Worm (Caenorhabditis elegans) whole organism, L3 larva: ENCODE measurements around the gene bud-13.

Experiments used
- R02D3.7 ChIP-seq: fragments of 150-350 bp; optimal IDR thresholded peaks from 2 replicates; lab custom pipeline; 2014; ENCODE audit warnings: missing biosample characterization, missing genetic modification characterization
- ZK546.5 ChIP-seq: sonication (generic microtip); optimal IDR thresholded peaks from 2 replicates; lab custom pipeline; 2017; ENCODE audit warnings: missing biosample characterization, missing genetic modification characterization
- aly-2 ChIP-seq: fragments of 150-350 bp; optimal IDR thresholded peaks from 2 replicates; lab custom pipeline; 2014; ENCODE audit warnings: missing biosample characterization, missing genetic modification characterization
- ama-1 ChIP-seq: fragments of 150-350 bp; optimal IDR thresholded peaks from 2 replicates; lab custom pipeline; 2018
- ceh-16 ChIP-seq: sonication (generic microtip); optimal IDR thresholded peaks from 2 replicates; lab custom pipeline; 2017; ENCODE audit warnings: missing biosample characterization, missing genetic modification characterization
- ceh-28 ChIP-seq: fragments of 150-350 bp; optimal IDR thresholded peaks from 2 replicates; lab custom pipeline; 2014; ENCODE audit warnings: missing biosample characterization, missing genetic modification reagents, missing genetic modification characterization
- ceh-9 ChIP-seq: sonication (generic microtip); optimal IDR thresholded peaks from 2 replicates; lab custom pipeline; 2018; ENCODE audit warnings: missing biosample characterization, missing genetic modification characterization
- daf-12 ChIP-seq: fragments of 150-350 bp; optimal IDR thresholded peaks from 2 replicates; lab custom pipeline; 2014; ENCODE audit warnings: missing biosample characterization, missing genetic modification reagents, missing genetic modification characterization
- egl-27 ChIP-seq: sonication (generic microtip); optimal IDR thresholded peaks from 4 replicates; lab custom pipeline; 2017; ENCODE audit warnings: missing biosample characterization, missing genetic modification reagents, missing genetic modification characterization
- elt-2 ChIP-seq: sonication (generic microtip); optimal IDR thresholded peaks from 2 replicates; lab custom pipeline; 2016; ENCODE audit warnings: missing genetic modification reagents, mild to moderate bottlenecking, missing genetic modification characterization, missing compliant biosample characterization
- elt-3 ChIP-seq, 3 experiments: fragments of 150-350 bp in 1 of 3; sonication (generic microtip) in 2 of 3; optimal IDR thresholded peaks; 2 replicates in 2 of 3; 4 replicates in 1 of 3; lab custom pipeline; 2014 to 2017; ENCODE audit warnings: missing biosample characterization in 3 of 3, missing genetic modification characterization in 3 of 3
- eor-1 ChIP-seq, 2 experiments: fragments of 150-350 bp; optimal IDR thresholded peaks; 2 replicates each; lab custom pipeline; 2014 to 2018; ENCODE audit warnings: missing biosample characterization in 2 of 2, missing genetic modification characterization in 2 of 2
- fkh-10 ChIP-seq: sonication (generic microtip); optimal IDR thresholded peaks from 2 replicates; lab custom pipeline; 2017; ENCODE audit warnings: missing biosample characterization, missing genetic modification reagents, missing genetic modification characterization
- fkh-2 ChIP-seq: fragments of 150-350 bp; optimal IDR thresholded peaks from 2 replicates; lab custom pipeline; 2014; ENCODE audit warnings: missing biosample characterization, missing genetic modification reagents, missing genetic modification characterization
- fos-1 ChIP-seq: fragments of 150-350 bp; optimal IDR thresholded peaks from 2 replicates; lab custom pipeline; 2014; ENCODE audit warnings: missing biosample characterization, missing genetic modification characterization
- hmg-11 ChIP-seq: sonication (generic microtip); optimal IDR thresholded peaks from 2 replicates; lab custom pipeline; 2016; ENCODE audit warnings: missing genetic modification characterization, missing compliant biosample characterization
- jun-1 ChIP-seq: fragments of 150-350 bp; optimal IDR thresholded peaks from 2 replicates; lab custom pipeline; 2014; ENCODE audit warnings: missing biosample characterization, missing genetic modification reagents, missing genetic modification characterization
- lin-15B ChIP-seq: fragments of 150-350 bp; optimal IDR thresholded peaks from 2 replicates; lab custom pipeline; 2014; ENCODE audit warnings: missing biosample characterization, missing genetic modification characterization
- lin-39 ChIP-seq: fragments of 150-350 bp; optimal IDR thresholded peaks from 2 replicates; lab custom pipeline; 2018; ENCODE audit warnings: missing biosample characterization, missing genetic modification reagents, missing genetic modification characterization
- mdl-1 ChIP-seq: fragments of 150-350 bp; optimal IDR thresholded peaks from 2 replicates; lab custom pipeline; 2014; ENCODE audit warnings: missing biosample characterization, missing genetic modification characterization
- mml-1 ChIP-seq: fragments of 150-350 bp; sonication (generic microtip); optimal IDR thresholded peaks from 3 replicates; lab custom pipeline; 2014; ENCODE audit warnings: missing biosample characterization, missing genetic modification characterization
- nfya-1 ChIP-seq: sonication (generic microtip); optimal IDR thresholded peaks from 2 replicates; lab custom pipeline; 2017; ENCODE audit warnings: missing genetic modification characterization, mild to moderate bottlenecking, missing compliant biosample characterization, antibody characterized with exemption, moderate library complexity; ENCODE audit not compliant: insufficient read depth
- nhr-11 ChIP-seq: fragments of 150-350 bp; optimal IDR thresholded peaks from 2 replicates; lab custom pipeline; 2014; ENCODE audit warnings: missing biosample characterization, missing genetic modification characterization
- nhr-23 ChIP-seq: fragments of 150-350 bp; optimal IDR thresholded peaks from 2 replicates; lab custom pipeline; 2014; ENCODE audit warnings: missing biosample characterization, missing genetic modification reagents, missing genetic modification characterization
- nhr-237 ChIP-seq: fragments of 150-350 bp; optimal IDR thresholded peaks from 2 replicates; lab custom pipeline; 2014; ENCODE audit warnings: missing biosample characterization, missing genetic modification characterization
- nhr-25 ChIP-seq: sonication (generic microtip); optimal IDR thresholded peaks from 2 replicates; lab custom pipeline; 2017; ENCODE audit warnings: missing biosample characterization, missing genetic modification characterization
- nhr-28 ChIP-seq: fragments of 150-350 bp; optimal IDR thresholded peaks from 2 replicates; lab custom pipeline; 2014; ENCODE audit warnings: missing biosample characterization, missing genetic modification characterization
- nhr-43 ChIP-seq: sonication (generic microtip); optimal IDR thresholded peaks from 2 replicates; lab custom pipeline; 2016; ENCODE audit warnings: mild to moderate bottlenecking, missing genetic modification characterization, missing compliant biosample characterization; ENCODE audit not compliant: poor library complexity, severe bottlenecking
- nhr-67 ChIP-seq: fragments of 150-350 bp; optimal IDR thresholded peaks from 2 replicates; lab custom pipeline; 2014; ENCODE audit warnings: missing biosample characterization, missing genetic modification characterization
- nhr-76 ChIP-seq: fragments of 150-350 bp; sonication (generic microtip); optimal IDR thresholded peaks from 5 replicates; lab custom pipeline; 2014; ENCODE audit warnings: missing biosample characterization, missing genetic modification characterization
- nhr-77 ChIP-seq: fragments of 150-350 bp; optimal IDR thresholded peaks from 2 replicates; lab custom pipeline; 2014; ENCODE audit warnings: missing biosample characterization, missing genetic modification characterization
- pha-4 ChIP-seq: fragments of 150-350 bp; optimal IDR thresholded peaks from 2 replicates; lab custom pipeline; 2014; ENCODE audit warnings: missing biosample characterization, missing genetic modification reagents, missing genetic modification characterization
- pqm-1 ChIP-seq: fragments of 150-350 bp; optimal IDR thresholded peaks from 2 replicates; lab custom pipeline; 2017; ENCODE audit warnings: missing biosample characterization, missing genetic modification characterization, inconsistent platforms
- sea-2 ChIP-seq: fragments of 150-350 bp; sonication (generic microtip); optimal IDR thresholded peaks from 4 replicates; lab custom pipeline; 2014; ENCODE audit warnings: missing biosample characterization, missing genetic modification reagents, missing genetic modification characterization
- skn-1 ChIP-seq: fragments of 150-350 bp; optimal IDR thresholded peaks from 2 replicates; lab custom pipeline; 2014; ENCODE audit warnings: missing biosample characterization, missing genetic modification characterization
- snpc-4 ChIP-seq: fragments of 150-350 bp; optimal IDR thresholded peaks from 2 replicates; lab custom pipeline; 2014; ENCODE audit warnings: missing biosample characterization, missing genetic modification characterization
- tbx-2 ChIP-seq: sonication (generic microtip); optimal IDR thresholded peaks from 2 replicates; lab custom pipeline; 2016; ENCODE audit warnings: mild to moderate bottlenecking, missing genetic modification characterization, missing compliant biosample characterization
- unc-39 ChIP-seq: sonication (generic microtip); optimal IDR thresholded peaks from 4 replicates; lab custom pipeline; 2017; ENCODE audit warnings: missing biosample characterization, missing genetic modification characterization
- unc-62 ChIP-seq: fragments of 150-350 bp; sonication (generic microtip); optimal IDR thresholded peaks from 4 replicates; lab custom pipeline; 2014; ENCODE audit warnings: missing biosample characterization, missing genetic modification reagents, missing genetic modification characterization
- zag-1 ChIP-seq: fragments of 150-350 bp; optimal IDR thresholded peaks from 2 replicates; lab custom pipeline; 2014; ENCODE audit warnings: missing biosample characterization, missing genetic modification characterization
- ztf-11 ChIP-seq: fragments of 150-350 bp; optimal IDR thresholded peaks from 2 replicates; lab custom pipeline; 2014; ENCODE audit warnings: missing biosample characterization, missing genetic modification characterization
- ztf-4 ChIP-seq: fragments of 150-350 bp; optimal IDR thresholded peaks from 2 replicates; lab custom pipeline; 2014; ENCODE audit warnings: missing biosample characterization, missing genetic modification characterization

bud-13 gene

DNA sequence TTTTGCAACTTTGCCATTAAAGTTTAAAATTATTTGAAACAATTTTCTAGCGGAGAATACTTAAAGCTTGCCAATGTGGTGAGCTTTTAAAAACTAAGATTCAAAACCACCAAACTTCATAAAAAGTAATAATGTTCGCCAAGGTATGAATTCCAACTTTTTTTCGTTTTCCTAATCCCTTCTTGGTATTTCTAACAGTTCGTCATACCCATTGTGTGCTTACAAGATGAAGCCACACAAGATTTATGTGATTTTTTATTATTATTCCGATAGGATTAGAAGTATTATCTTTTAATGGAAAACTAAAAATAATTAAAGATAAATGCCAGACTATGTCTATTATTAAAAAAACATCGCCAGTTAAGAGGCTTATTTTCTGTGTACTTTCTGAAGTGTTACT lies 20.5 kb upstream of the bud-13 start:
- TF ChIP-seq hmg-11, result no peak
- TF ChIP-seq fkh-2, result no peak
- TF ChIP-seq nhr-237 (tag; lab: Kevin White, UChicago), result no peak
- TF ChIP-seq fos-1 (tag; lab: Kevin White, UChicago), result no peak
- no peak for TF ChIP-seq nfya-1 (tag; lab: Kevin White, UChicago)
- TF ChIP-seq mdl-1 (tag; lab: Kevin White, UChicago), result no peak
- no peak for TF ChIP-seq ceh-9
- TF ChIP-seq ztf-11 (tag; lab: Kevin White, UChicago), result no peak
- TF ChIP-seq nhr-76 (tag; lab: Kevin White, UChicago), result no peak
- TF ChIP-seq lin-39 (tag; lab: Kevin White, UChicago), result no peak
- no peak for TF ChIP-seq nhr-43 (tag; lab: Kevin White, UChicago)
- TF ChIP-seq pha-4, result no peak
- TF ChIP-seq eor-1 (tag; optimal IDR thresholded peaks at IDR 0.05; lab: Kevin White, UChicago), result no peak
- no peak for TF ChIP-seq ceh-28
- TF ChIP-seq nhr-67 (tag; lab: Kevin White, UChicago), result no peak
- TF ChIP-seq unc-39, result no peak

DNA sequence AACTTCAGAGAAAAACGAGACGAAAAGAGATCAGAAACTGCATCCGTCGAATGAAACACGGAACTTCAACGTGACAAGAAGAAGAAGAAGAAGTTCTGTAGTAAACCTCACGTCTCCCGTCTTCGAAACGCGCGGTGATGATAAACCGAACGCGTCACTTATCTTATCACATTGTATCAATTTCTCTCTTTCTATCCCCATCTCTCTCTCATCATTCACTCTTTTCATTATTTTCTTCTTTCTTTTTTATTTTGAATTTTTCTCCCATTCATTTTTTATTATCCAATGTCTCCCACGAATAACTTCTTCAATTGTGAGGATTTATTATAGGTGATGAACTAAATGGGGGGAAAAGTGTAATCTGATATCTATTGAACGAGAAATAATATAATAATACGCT lies 19.3 kb upstream of the bud-13 start:
- TF ChIP-seq elt-3 (tag; optimal IDR thresholded peaks at IDR 0.05; lab: Kevin White, UChicago) (peak; percentile 77 to 99 (median 96)), nhr-23 (tag; lab: Kevin White, UChicago) (peak; percentile 73), R02D3.7 (tag; lab: Kevin White, UChicago) (peak; percentile 48), nhr-77 (tag; lab: Kevin White, UChicago) (no peak), lin-39 (tag; lab: Kevin White, UChicago) (no peak), nhr-237 (tag; lab: Kevin White, UChicago) (no peak), nhr-43 (tag; lab: Kevin White, UChicago) (peak; percentile 63), elt-2 (tag; lab: Kevin White, UChicago) (peak; percentile 4), nhr-25 (tag; lab: Kevin White, UChicago) (peak; percentile 2), unc-62 (peak; percentile 3)

DNA sequence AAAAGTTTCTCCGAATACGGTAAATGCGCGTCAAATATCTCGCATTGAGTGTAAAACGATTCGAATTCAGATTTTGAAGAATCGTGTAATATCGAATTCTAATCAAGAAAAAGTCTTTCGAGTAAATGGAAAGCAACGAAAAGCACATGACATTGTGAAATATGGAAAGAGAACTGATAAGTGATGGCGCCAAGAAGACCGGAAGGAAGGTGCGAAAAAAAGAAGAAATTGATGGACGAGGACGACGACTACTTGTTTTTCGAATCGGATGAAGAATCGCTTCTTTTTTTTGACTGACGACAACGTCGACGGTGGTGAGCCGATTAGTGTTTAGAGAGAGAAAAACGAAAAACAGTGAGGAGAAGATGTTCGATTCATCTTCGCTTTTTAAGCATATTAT lies 18.4 kb upstream of the bud-13 start:
- TF ChIP-seq nhr-76 (tag; lab: Kevin White, UChicago) (no peak), elt-2 (tag; lab: Kevin White, UChicago) (peak; percentile 62), nhr-67 (tag; lab: Kevin White, UChicago) (no peak), lin-39 (tag; lab: Kevin White, UChicago) (no peak), nhr-23 (tag; lab: Kevin White, UChicago) (no peak), snpc-4 (tag; lab: Kevin White, UChicago) (no peak), nhr-28 (no peak), egl-27 (no peak), unc-39 (no peak), ama-1 (lab: Kevin White, UChicago) (no peak), fkh-10 (GFP tag; lab: Kevin White, UChicago) (no peak), sea-2 (GFP tag; lab: Kevin White, UChicago) (no peak), lin-15B (tag; lab: Kevin White, UChicago) (no peak), pqm-1 (tag; lab: Kevin White, UChicago) (peak; percentile 21)

DNA sequence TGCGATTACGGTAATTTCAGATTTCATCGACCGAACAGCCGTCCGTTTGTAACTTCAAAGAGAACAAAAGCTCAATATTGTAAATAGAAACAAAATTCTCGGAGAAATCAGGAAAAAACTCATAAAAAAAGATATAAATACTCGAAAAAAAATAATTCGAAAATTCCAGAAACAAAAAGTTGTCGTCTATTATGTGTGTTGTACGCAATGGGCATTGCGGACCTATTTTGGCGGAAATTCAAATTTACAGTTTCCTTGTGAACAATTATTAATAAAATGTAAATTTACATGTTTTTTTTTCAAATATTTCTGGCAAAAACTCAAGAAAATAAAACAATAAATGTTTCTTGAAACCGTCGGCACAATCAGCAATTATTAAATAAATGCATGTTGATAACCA lies 17.9 kb upstream of the bud-13 start:
- no peak for TF ChIP-seq nhr-11 (tag; lab: Kevin White, UChicago)

DNA sequence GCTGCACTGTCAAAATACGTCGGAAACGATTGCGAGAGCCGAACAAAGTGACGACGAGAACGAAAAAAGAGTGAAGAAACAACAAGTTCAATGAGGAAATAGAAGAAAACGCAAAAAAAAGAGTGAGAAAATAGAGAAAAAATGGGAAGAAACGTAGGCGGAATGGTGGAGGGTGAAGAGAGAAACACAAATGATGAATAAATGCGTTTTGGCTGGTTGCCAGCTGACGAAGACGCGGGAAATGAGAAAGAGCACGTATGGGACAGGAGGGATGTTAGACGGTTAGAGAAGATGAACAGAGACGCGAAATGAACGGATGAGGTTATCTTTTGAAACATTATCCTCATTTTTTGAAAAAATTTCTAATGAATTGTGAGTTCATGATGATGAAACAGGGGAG lies 17.4 kb upstream of the bud-13 start:
- no peak for TF ChIP-seq ZK546.5 (tag; lab: Kevin White, UChicago)
- TF ChIP-seq aly-2 (tag; lab: Kevin White, UChicago), result no peak
- no peak for TF ChIP-seq zag-1 (tag; lab: Kevin White, UChicago)
- TF ChIP-seq pha-4, result peak; percentile 74
- TF ChIP-seq ceh-9, result no peak
- TF ChIP-seq nhr-25 (tag; lab: Kevin White, UChicago), result peak; percentile 54
- TF ChIP-seq nhr-237 (tag; lab: Kevin White, UChicago), result no peak
- no peak for TF ChIP-seq ztf-4 (tag; lab: Kevin White, UChicago)
- TF ChIP-seq fkh-2, result no peak
- TF ChIP-seq lin-39 (tag; lab: Kevin White, UChicago), result peak; percentile 61
- TF ChIP-seq elt-2 (tag; lab: Kevin White, UChicago), result peak; percentile 31
- TF ChIP-seq tbx-2, result peak; percentile 9
- TF ChIP-seq mml-1 (tag; lab: Kevin White, UChicago), result no peak
- no peak for TF ChIP-seq ceh-28
- TF ChIP-seq elt-3 (tag; optimal IDR thresholded peaks at IDR 0.05; lab: Kevin White, UChicago), result no peak
- no peak for TF ChIP-seq skn-1 (tag; lab: Kevin White, UChicago)
- TF ChIP-seq fos-1 (tag; lab: Kevin White, UChicago), result no peak
- TF ChIP-seq eor-1 (tag; optimal IDR thresholded peaks at IDR 0.05; lab: Kevin White, UChicago), result no peak
- TF ChIP-seq jun-1 (tag; lab: Kevin White, UChicago), result peak; percentile 38
- TF ChIP-seq hmg-11, result peak; percentile 39
- no peak for TF ChIP-seq sea-2 (GFP tag; lab: Kevin White, UChicago)
- TF ChIP-seq nhr-76 (tag; lab: Kevin White, UChicago), result no peak
- no peak for TF ChIP-seq daf-12
- TF ChIP-seq snpc-4 (tag; lab: Kevin White, UChicago), result peak; percentile 46
- peak; percentile 2 for TF ChIP-seq R02D3.7 (tag; lab: Kevin White, UChicago)
- TF ChIP-seq ama-1 (lab: Kevin White, UChicago), result no peak
- TF ChIP-seq nhr-11 (tag; lab: Kevin White, UChicago), result no peak
- peak; percentile 40 for TF ChIP-seq nhr-23 (tag; lab: Kevin White, UChicago)
- TF ChIP-seq ceh-16 (tag; lab: Kevin White, UChicago), result no peak
- no peak for TF ChIP-seq nhr-43 (tag; lab: Kevin White, UChicago)
- TF ChIP-seq nhr-77 (tag; lab: Kevin White, UChicago), result no peak
- TF ChIP-seq unc-62, result no peak
